Fruit fly (Drosophila melanogaster): ENCODE results near the gene dy.

dy gene

dm6 chrX:11732670-11733069, 45.9 kb downstream of the dy start, which contains the start of gene inaF-B:
inaF-B (minus strand) TSS chrX:11732770.
- TF ChIP-seq Jra (GFP tag; optimal IDR thresholded peaks at IDR 0.05): no peak
- no peak for TF ChIP-seq h (GFP tag; optimal IDR thresholded peaks at IDR 0.05)
- no peak for TF ChIP-seq woc (GFP tag; optimal IDR thresholded peaks at IDR 0.05)
- no peak for TF ChIP-seq lola (GFP tag; optimal IDR thresholded peaks at IDR 0.05)
- TF ChIP-seq dmrt93B (GFP tag; optimal IDR thresholded peaks at IDR 0.05): no peak
- no peak for TF ChIP-seq CG32264 (GFP tag; optimal IDR thresholded peaks at IDR 0.05)
- no peak for TF ChIP-seq GATAd (GFP tag; optimal IDR thresholded peaks at IDR 0.05)
- no peak for TF ChIP-seq brk (GFP tag; optimal IDR thresholded peaks at IDR 0.05)
- TF ChIP-seq Hnf4 (GFP tag; optimal IDR thresholded peaks at IDR 0.05): no peak
- TF ChIP-seq dsf (GFP tag; optimal IDR thresholded peaks at IDR 0.05; ENCODE audit: borderline replicate concordance): no peak
- TF ChIP-seq rgr (GFP tag; optimal IDR thresholded peaks at IDR 0.05): no peak
- no peak for TF ChIP-seq dl (GFP tag; optimal IDR thresholded peaks at IDR 0.05; ENCODE audit: insufficient read depth in 1 of 2, partially characterized antibody in 2 of 2)

DNA sequence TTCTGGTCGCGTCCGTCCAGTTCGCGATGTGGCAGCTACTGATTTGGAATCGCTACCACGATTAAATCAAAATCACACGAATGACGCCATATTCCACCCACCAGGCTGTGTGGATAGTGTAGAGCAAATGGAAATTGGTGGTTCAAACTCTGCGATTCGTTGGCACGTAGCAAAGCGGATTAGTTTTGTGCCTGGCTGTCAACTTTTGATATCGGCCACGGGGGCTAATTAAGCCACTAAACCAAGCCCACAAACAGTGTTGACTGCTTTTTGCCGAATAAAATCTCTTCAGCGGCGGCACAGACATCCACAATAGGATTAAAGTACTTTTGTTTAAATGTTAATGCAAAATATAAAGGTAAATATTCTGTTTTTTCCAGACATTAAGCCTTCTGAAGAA, 46.9 kb downstream of the dy start, which contains the start of gene inaF-C:
inaF-C (minus strand) TSS at position 101 of the 400 bp plus-strand sequence.
- TF ChIP-seq dmrt93B (GFP tag; optimal IDR thresholded peaks at IDR 0.05) (no peak), foxo (GFP tag; optimal IDR thresholded peaks at IDR 0.05) (no peak), fru (GFP tag; optimal IDR thresholded peaks at IDR 0.05) (no peak), N (GFP tag; optimal IDR thresholded peaks at IDR 0.05) (no peak), jim (GFP tag; optimal IDR thresholded peaks at IDR 0.05) (no peak), usp (GFP tag; optimal IDR thresholded peaks at IDR 0.05) (no peak), tai (GFP tag; optimal IDR thresholded peaks at IDR 0.05) (no peak), woc (GFP tag; optimal IDR thresholded peaks at IDR 0.05) (no peak), lola (GFP tag; optimal IDR thresholded peaks at IDR 0.05) (no peak), sage (GFP tag; optimal IDR thresholded peaks at IDR 0.05) (no peak)

DNA sequence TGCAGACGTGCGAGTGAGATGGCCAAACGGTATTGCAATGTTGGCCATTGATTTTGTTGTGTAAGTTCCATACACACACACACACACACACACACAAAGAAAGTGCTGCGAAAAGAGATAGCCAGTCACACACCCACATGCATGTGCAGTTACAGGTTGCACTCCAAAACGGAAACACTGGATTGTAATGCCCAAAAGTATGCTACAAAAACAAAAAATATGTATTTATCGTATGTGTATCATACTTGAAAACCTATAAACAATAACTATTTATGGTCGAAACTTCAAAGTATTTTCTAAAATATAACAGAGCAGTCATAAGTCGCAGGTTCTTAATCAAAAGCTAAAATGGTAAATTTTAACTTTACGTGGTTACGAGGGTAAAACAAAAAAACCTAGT, 48.6 kb downstream of the dy start:
- TF ChIP-seq ey (GFP tag; optimal IDR thresholded peaks at IDR 0.05) (no peak), rgr (GFP tag; optimal IDR thresholded peaks at IDR 0.05) (no peak), CrebA (GFP tag; optimal IDR thresholded peaks at IDR 0.05; ENCODE audit: borderline replicate concordance) (no peak), Jra (GFP tag; optimal IDR thresholded peaks at IDR 0.05) (no peak), Dfd (GFP tag; optimal IDR thresholded peaks at IDR 0.05) (no peak), OdsH (GFP tag; optimal IDR thresholded peaks at IDR 0.05) (no peak), Dif (GFP tag; optimal IDR thresholded peaks at IDR 0.05; ENCODE audit: partially characterized antibody) (no peak), woc (GFP tag; optimal IDR thresholded peaks at IDR 0.05) (no peak), psq (GFP tag; optimal IDR thresholded peaks at IDR 0.05) (no peak), br (GFP tag; optimal IDR thresholded peaks at IDR 0.05) (no peak), tai (GFP tag; optimal IDR thresholded peaks at IDR 0.05) (no peak), h (GFP tag; optimal IDR thresholded peaks at IDR 0.05) (no peak)

DNA sequence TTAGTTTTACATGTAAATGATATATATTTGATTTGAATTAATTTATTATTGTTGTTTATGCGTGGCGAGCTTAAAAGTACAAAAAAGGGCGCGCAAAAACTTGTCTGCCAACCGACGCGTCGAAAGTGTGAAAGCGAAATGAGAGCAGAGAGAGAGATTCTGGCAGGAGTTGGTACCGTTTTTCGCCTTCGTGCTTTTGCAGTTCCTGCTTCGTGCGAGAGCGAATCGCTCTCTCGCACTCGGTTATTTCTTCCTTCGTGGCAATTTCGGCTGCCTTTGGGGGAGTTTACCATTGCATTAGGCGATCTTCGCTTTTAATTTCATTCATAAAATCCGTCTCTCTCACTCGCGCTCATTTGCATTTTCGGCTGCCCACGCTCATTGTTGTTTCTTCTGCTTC, 49.6 kb downstream of the dy start, which contains the start of gene inaF-D:
inaF-D (minus strand) TSS at position 101 of the 400 bp plus-strand sequence.
- no peak for TF ChIP-seq usp (GFP tag; optimal IDR thresholded peaks at IDR 0.05)
- no peak for TF ChIP-seq Hnf4 (GFP tag; optimal IDR thresholded peaks at IDR 0.05)
- no peak for TF ChIP-seq dsf (GFP tag; optimal IDR thresholded peaks at IDR 0.05; ENCODE audit: borderline replicate concordance)
- no peak for TF ChIP-seq HLH106 (tag; optimal IDR thresholded peaks at IDR 0.05)
- no peak for TF ChIP-seq CG32264 (GFP tag; optimal IDR thresholded peaks at IDR 0.05)
- no peak for TF ChIP-seq Dif (GFP tag; optimal IDR thresholded peaks at IDR 0.05; ENCODE audit: partially characterized antibody)
- TF ChIP-seq Mio (GFP tag; optimal IDR thresholded peaks at IDR 0.05): no peak

DNA sequence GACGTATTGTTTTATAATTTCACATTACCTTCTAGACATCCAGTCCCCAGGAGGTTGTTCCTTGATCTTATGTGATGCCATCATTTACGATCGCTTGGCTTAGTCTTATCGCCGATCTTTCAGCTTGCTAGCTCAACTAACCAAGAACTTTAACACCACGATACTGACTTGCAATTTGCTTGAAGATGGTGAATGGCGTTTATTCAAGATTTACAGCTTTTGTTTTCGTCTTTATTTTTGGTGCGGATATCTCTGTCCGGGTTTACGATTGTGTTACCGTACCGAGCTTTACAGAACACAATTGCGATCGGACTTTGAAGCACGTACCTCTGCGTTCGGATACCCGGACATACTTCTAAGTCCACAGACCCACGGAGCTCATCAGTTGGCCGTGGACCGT, 54.6 kb downstream of the dy start, which contains the start of gene CG15221:
CG15221 (plus strand) TSS at position 301 of the 400 bp plus-strand sequence.
- TF ChIP-seq Abd-B (GFP tag; optimal IDR thresholded peaks at IDR 0.05): no peak
- no peak for TF ChIP-seq CG9705 (GFP tag; optimal IDR thresholded peaks at IDR 0.05)
- no peak for TF ChIP-seq Hnf4 (GFP tag; optimal IDR thresholded peaks at IDR 0.05)
- TF ChIP-seq Hr83 (GFP tag; optimal IDR thresholded peaks at IDR 0.05; ENCODE audit: poor library complexity, severe bottlenecking): no peak
- TF ChIP-seq Rel (GFP tag; optimal IDR thresholded peaks at IDR 0.05): no peak
- no peak for TF ChIP-seq Rel (tag; optimal IDR thresholded peaks at IDR 0.05)
- TF ChIP-seq psq (GFP tag; optimal IDR thresholded peaks at IDR 0.05): no peak
- TF ChIP-seq Hr78 (GFP tag; optimal IDR thresholded peaks at IDR 0.05): no peak
- no peak for TF ChIP-seq lola (GFP tag; optimal IDR thresholded peaks at IDR 0.05)
- TF ChIP-seq usp (GFP tag; optimal IDR thresholded peaks at IDR 0.05): no peak
- TF ChIP-seq rgr (GFP tag; optimal IDR thresholded peaks at IDR 0.05): no peak
- no peak for TF ChIP-seq Vsx2 (GFP tag; optimal IDR thresholded peaks at IDR 0.05; ENCODE audit: partially characterized antibody)
- TF ChIP-seq Jra (GFP tag; optimal IDR thresholded peaks at IDR 0.05): no peak
